Worm (Caenorhabditis elegans) whole organism, early embryonic: ENCODE measurements around the gene clc-22.

Source experiments
- B0310.2 ChIP-seq: sonication (generic microtip); optimal IDR thresholded peaks from 2 replicates; lab custom pipeline; 2016; ENCODE audit warnings: mild to moderate bottlenecking, missing genetic modification characterization, missing compliant biosample characterization
- F13C5.2 ChIP-seq: sonication (generic microtip); optimal IDR thresholded peaks from 2 replicates; lab custom pipeline; 2017; ENCODE audit warnings: mild to moderate bottlenecking, missing genetic modification characterization, inconsistent platforms, missing compliant biosample characterization
- aly-1 ChIP-seq: sonication (generic microtip); optimal IDR thresholded peaks from 2 replicates; lab custom pipeline; 2016; ENCODE audit warnings: missing genetic modification characterization, missing compliant biosample characterization
- ama-1 ChIP-seq: fragments of 150-350 bp; optimal IDR thresholded peaks from 2 replicates; lab custom pipeline; 2014
- ceh-13 ChIP-seq: fragments of 200-800 bp; sonication (Bioruptor generic); optimal IDR thresholded peaks from 2 replicates; lab custom pipeline; 2018; ENCODE audit warnings: mild to moderate bottlenecking, missing genetic modification characterization, missing compliant biosample characterization
- ceh-36 ChIP-seq: sonication (generic microtip); optimal IDR thresholded peaks from 2 replicates; lab custom pipeline; 2016; ENCODE audit warnings: missing genetic modification characterization, inconsistent platforms, missing compliant biosample characterization
- ets-7 ChIP-seq: sonication (generic microtip); optimal IDR thresholded peaks from 2 replicates; lab custom pipeline; 2016; ENCODE audit warnings: missing genotype, missing genetic modification characterization, missing compliant biosample characterization
- flt-1 ChIP-seq: fragments of 200-800 bp; sonication (Bioruptor generic); IDR thresholded peaks from 2 replicates; pipeline ENCODE4 v1.3.6; 2022; ENCODE audit warnings: missing genetic modification characterization, missing compliant biosample characterization
- hmbx-1 ChIP-seq: sonication (generic microtip); optimal IDR thresholded peaks from 2 replicates; lab custom pipeline; 2016; ENCODE audit warnings: mild to moderate bottlenecking, missing genetic modification characterization, missing compliant biosample characterization
- hmg-4 ChIP-seq: fragments of 200-800 bp; sonication (Bioruptor generic); optimal IDR thresholded peaks from 2 replicates; lab custom pipeline; 2018; ENCODE audit warnings: mild to moderate bottlenecking, missing genetic modification characterization, missing compliant biosample characterization
- hnd-1 ChIP-seq: sonication (generic microtip); optimal IDR thresholded peaks from 2 replicates; lab custom pipeline; 2016; ENCODE audit warnings: missing genetic modification characterization, missing compliant biosample characterization
- pes-1 ChIP-seq: fragments of 200-800 bp; sonication (Bioruptor generic); IDR thresholded peaks from 2 replicates; pipeline ENCODE4 v1.3.6; 2022; ENCODE audit warnings: missing genetic modification reagents, missing genetic modification characterization, missing compliant biosample characterization
- scrt-1 ChIP-seq: fragments of 200-800 bp; sonication (Bioruptor generic); IDR thresholded peaks from 2 replicates; pipeline ENCODE4 v1.3.6; 2022; ENCODE audit warnings: missing genetic modification characterization, missing compliant biosample characterization
- sea-1 ChIP-seq: fragments of 200-800 bp; sonication (Bioruptor generic); conservative IDR thresholded peaks from 2 replicates; pipeline ENCODE4 v1.3.6; 2022; ENCODE audit warnings: missing genetic modification characterization, missing compliant biosample characterization
- tbx-11 ChIP-seq: fragments of 200-800 bp; sonication (Bioruptor generic); IDR thresholded peaks from 2 replicates; pipeline ENCODE4 v1.3.6; 2022; ENCODE audit warnings: missing genetic modification characterization, missing compliant biosample characterization
- tbx-37 ChIP-seq: fragments of 200-800 bp; sonication (Bioruptor generic); conservative IDR thresholded peaks from 2 replicates; pipeline ENCODE4 v1.3.6; 2022; ENCODE audit warnings: missing genetic modification reagents, missing genetic modification characterization, missing compliant biosample characterization
- tra-4 ChIP-seq: sonication (generic microtip); optimal IDR thresholded peaks from 2 replicates; lab custom pipeline; 2017; ENCODE audit warnings: missing genetic modification characterization, missing compliant biosample characterization

clc-22 gene

ce11 chrII:3999537-3999936, 3.7 kb upstream of the clc-22 start:
- no peak for TF ChIP-seq tbx-11 (GFP tag; lab: Robert Waterston, UW)
- TF ChIP-seq hmbx-1 (tag; lab: Kevin White, UChicago) = no peak
- TF ChIP-seq scrt-1 (GFP tag; lab: Robert Waterston, UW) = peak; percentile 63; the same call in 1 of the 2 replicates
- TF ChIP-seq pes-1 (GFP tag; lab: Robert Waterston, UW) = no peak
- no peak for TF ChIP-seq ceh-36 (tag; lab: Kevin White, UChicago)
- no peak for TF ChIP-seq tra-4 (tag; lab: Kevin White, UChicago)
- TF ChIP-seq B0310.2 (tag; lab: Kevin White, UChicago) = no peak
- TF ChIP-seq tbx-37 = no peak
- peak; percentile 54 for TF ChIP-seq hmg-4 (GFP tag; lab: Kevin White, UChicago)
- no peak for TF ChIP-seq ama-1
- TF ChIP-seq flt-1 (GFP tag; lab: Robert Waterston, UW) = no peak
- no peak for TF ChIP-seq sea-1
- no peak for TF ChIP-seq ets-7
- no peak for TF ChIP-seq aly-1 (tag; lab: Kevin White, UChicago)
- TF ChIP-seq F13C5.2 (tag; lab: Kevin White, UChicago) = peak; percentile 25
- no peak for TF ChIP-seq ceh-13 (GFP tag; lab: Kevin White, UChicago)
- TF ChIP-seq hnd-1 = no peak

ce11 chrII:3992660-3993245, 3.1 kb downstream of the clc-22 start, which contains the start of gene Y14H12A.1:
Gene Y14H12A.1 (plus strand): TSS chrII:3993195.
- no peak for TF ChIP-seq ceh-36 (tag; lab: Kevin White, UChicago)
- no peak for TF ChIP-seq hmbx-1 (tag; lab: Kevin White, UChicago)
- TF ChIP-seq ceh-13 (GFP tag; lab: Kevin White, UChicago) = no peak
- no peak for TF ChIP-seq hnd-1
- no peak for TF ChIP-seq tbx-11 (GFP tag; lab: Robert Waterston, UW)
- no peak for TF ChIP-seq aly-1 (tag; lab: Kevin White, UChicago)
- TF ChIP-seq tra-4 (tag; lab: Kevin White, UChicago) = no peak
- no peak for TF ChIP-seq ama-1
- no peak for TF ChIP-seq F13C5.2 (tag; lab: Kevin White, UChicago)
- no peak for TF ChIP-seq tbx-37
- TF ChIP-seq B0310.2 (tag; lab: Kevin White, UChicago) = no peak
- TF ChIP-seq scrt-1 (GFP tag; lab: Robert Waterston, UW) = no peak
- no peak for TF ChIP-seq sea-1

- TF ChIP-seq sea-1 (no peak), F13C5.2 (tag; lab: Kevin White, UChicago) (no peak), ceh-13 (GFP tag; lab: Kevin White, UChicago) (no peak), tbx-11 (GFP tag; lab: Robert Waterston, UW) (no peak)
Measured at ce11 chrII:3992029-3992428, 3.8 kb downstream of the clc-22 start.

DNA sequence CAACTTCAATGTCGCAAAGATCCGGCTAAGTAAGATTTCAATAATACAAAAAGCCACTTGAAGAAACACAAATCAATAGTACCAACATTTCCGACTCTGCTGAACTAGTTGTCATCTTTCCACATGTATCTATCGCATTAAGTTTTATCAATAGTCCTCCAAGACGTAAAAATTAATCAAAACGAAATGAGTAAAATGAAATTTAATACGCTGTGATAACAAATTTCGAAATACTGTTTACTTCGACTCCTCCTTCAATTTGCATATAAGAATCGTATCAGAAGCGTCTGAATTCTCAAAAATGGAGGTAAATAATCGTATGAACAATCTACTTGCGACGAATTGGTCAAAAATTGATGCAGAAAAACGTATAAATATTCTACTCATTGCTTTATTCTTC, 5.2 kb downstream of the clc-22 start:
- TF ChIP-seq aly-1 (tag; lab: Kevin White, UChicago) (no peak), scrt-1 (GFP tag; lab: Robert Waterston, UW) (no peak), flt-1 (GFP tag; lab: Robert Waterston, UW) (no peak), tbx-11 (GFP tag; lab: Robert Waterston, UW) (no peak)

- TF ChIP-seq hmbx-1 (tag; lab: Kevin White, UChicago) (no peak), sea-1 (no peak), tbx-37 (no peak), B0310.2 (tag; lab: Kevin White, UChicago) (no peak), ets-7 (no peak), flt-1 (GFP tag; lab: Robert Waterston, UW) (no peak), ama-1 (no peak)
Measured at ce11 chrII:3989627-3990367, 6.1 kb downstream of the clc-22 start, which contains the start of gene Y14H12A.2. Gene Y14H12A.2 (minus strand): TSS chrII:3989677.

- TF ChIP-seq pes-1 (GFP tag; lab: Robert Waterston, UW) (no peak), sea-1 (no peak), tbx-37 (no peak), ceh-13 (GFP tag; lab: Kevin White, UChicago) (no peak), ama-1 (no peak), ceh-36 (tag; lab: Kevin White, UChicago) (no peak), scrt-1 (GFP tag; lab: Robert Waterston, UW) (no peak), hnd-1 (no peak), flt-1 (GFP tag; lab: Robert Waterston, UW) (no peak)
Measured at ce11 chrII:3986906-3987305, 9.0 kb downstream of the clc-22 start, which contains the start of gene K10G6.5. Gene K10G6.5 (plus strand): TSS chrII:3987250.

- TF ChIP-seq ets-7 (no peak), ceh-36 (tag; lab: Kevin White, UChicago) (peak; percentile 88), B0310.2 (tag; lab: Kevin White, UChicago) (no peak)
Measured at ce11 chrII:3984242-3984641, 11.6 kb downstream of the clc-22 start.

DNA sequence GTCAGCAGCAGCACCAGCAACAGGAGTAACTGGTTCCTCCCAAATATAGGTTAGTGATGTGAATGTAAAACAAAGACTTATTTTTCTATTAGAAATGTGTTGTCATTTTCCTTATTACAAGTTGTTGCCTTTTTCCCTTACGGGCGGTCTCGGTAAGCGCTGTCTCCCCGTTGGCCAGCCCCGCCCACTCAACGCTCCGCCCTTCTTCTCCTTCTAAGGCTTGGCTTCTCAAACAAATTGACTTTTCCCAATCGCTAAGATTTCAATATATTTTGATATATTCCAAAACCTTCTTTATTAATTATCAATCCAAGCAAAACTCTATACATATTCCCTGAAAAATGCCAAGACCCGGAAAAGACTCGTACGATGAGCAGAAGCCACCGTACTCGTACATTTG, 13.6 kb downstream of the clc-22 start, which contains the start of gene lin-31:
Gene lin-31, plus strand, starts transcription at position 237 of the 400 bp plus-strand sequence.
- TF ChIP-seq tbx-11 (GFP tag; lab: Robert Waterston, UW) (no peak), F13C5.2 (tag; lab: Kevin White, UChicago) (no peak), pes-1 (GFP tag; lab: Robert Waterston, UW) (no peak), tbx-37 (no peak), hmbx-1 (tag; lab: Kevin White, UChicago) (no peak), aly-1 (tag; lab: Kevin White, UChicago) (no peak), hmg-4 (GFP tag; lab: Kevin White, UChicago) (no peak), scrt-1 (GFP tag; lab: Robert Waterston, UW) (no peak), hnd-1 (no peak)
